Worm (Caenorhabditis elegans) whole organism, young adult: ENCODE data around the gene ajm-1.

Experiments
- F22D6.2 ChIP-seq: sonication (generic microtip); optimal IDR thresholded peaks from 2 replicates; lab custom pipeline; 2016; ENCODE audit warnings: mild to moderate bottlenecking, missing genetic modification characterization, missing compliant biosample characterization
- F37B4.10 ChIP-seq: fragments of 200-800 bp; sonication (Bioruptor generic); IDR thresholded peaks from 2 replicates; pipeline ENCODE4 v1.3.6; 2022; ENCODE audit warnings: missing genetic modification characterization, missing compliant biosample characterization
- F39B2.1 ChIP-seq: fragments of 200-800 bp; sonication (Bioruptor generic); IDR thresholded peaks from 2 replicates; pipeline ENCODE4 v1.3.6; 2022; ENCODE audit warnings: missing genetic modification reagents, missing genetic modification characterization, missing compliant biosample characterization
- F49E8.2 ChIP-seq: sonication (generic microtip); optimal IDR thresholded peaks from 3 replicates; lab custom pipeline; 2017; ENCODE audit warnings: missing genetic modification characterization, mild to moderate bottlenecking, missing compliant biosample characterization, antibody characterized with exemption, moderate library complexity; ENCODE audit not compliant: insufficient read depth
- F57A8.1 ChIP-seq: fragments of 200-800 bp; sonication (Bioruptor generic); optimal IDR thresholded peaks from 2 replicates; lab custom pipeline; 2018; ENCODE audit warnings: mild to moderate bottlenecking, missing genetic modification characterization, moderate library complexity, missing compliant biosample characterization
- Y53F4B.3 ChIP-seq: fragments of 200-800 bp; sonication (Bioruptor generic); IDR thresholded peaks from 2 replicates; pipeline ENCODE4 v1.3.6; 2022; ENCODE audit warnings: missing genetic modification reagents, missing genetic modification characterization, missing compliant biosample characterization
- dpl-1 ChIP-seq: fragments of 150-350 bp; optimal IDR thresholded peaks from 2 replicates; lab custom pipeline; 2014; ENCODE audit warnings: missing biosample characterization, missing genetic modification reagents, missing genetic modification characterization
- efl-1 ChIP-seq: fragments of 150-350 bp; optimal IDR thresholded peaks from 2 replicates; lab custom pipeline; 2014; ENCODE audit warnings: missing biosample characterization, missing genetic modification reagents, missing genetic modification characterization
- hsf-1 ChIP-seq: fragments of 200-800 bp; sonication (Bioruptor generic); IDR thresholded peaks from 2 replicates; pipeline ENCODE4 v1.3.6; 2022; ENCODE audit warnings: missing genetic modification reagents, missing genetic modification characterization, missing compliant biosample characterization
- let-526 ChIP-seq: fragments of 200-800 bp; sonication (Bioruptor generic); IDR thresholded peaks from 2 replicates; pipeline ENCODE4 v1.3.6; 2022; ENCODE audit warnings: missing genetic modification reagents, missing genetic modification characterization, missing compliant biosample characterization
- mel-28 ChIP-seq: sonication (generic microtip); optimal IDR thresholded peaks from 2 replicates; lab custom pipeline; 2016; ENCODE audit warnings: borderline replicate concordance, mild to moderate bottlenecking, missing genetic modification characterization, missing compliant biosample characterization
- rec-8 ChIP-seq, 2 experiments: sonication (generic microtip); optimal IDR thresholded peaks; 2 replicates each; lab custom pipeline; 2016; ENCODE audit warnings: mild to moderate bottlenecking in 2 of 2, missing genetic modification characterization in 2 of 2, missing genetic modification reagents in 2 of 2, missing genotype in 2 of 2, missing biosample characterization in 1 of 2, missing compliant biosample characterization in 1 of 2, moderate library complexity in 1 of 2
- ztf-26 ChIP-seq: sonication (generic microtip); optimal IDR thresholded peaks from 2 replicates; lab custom pipeline; 2017; ENCODE audit warnings: missing genetic modification characterization, missing compliant biosample characterization

DNA sequence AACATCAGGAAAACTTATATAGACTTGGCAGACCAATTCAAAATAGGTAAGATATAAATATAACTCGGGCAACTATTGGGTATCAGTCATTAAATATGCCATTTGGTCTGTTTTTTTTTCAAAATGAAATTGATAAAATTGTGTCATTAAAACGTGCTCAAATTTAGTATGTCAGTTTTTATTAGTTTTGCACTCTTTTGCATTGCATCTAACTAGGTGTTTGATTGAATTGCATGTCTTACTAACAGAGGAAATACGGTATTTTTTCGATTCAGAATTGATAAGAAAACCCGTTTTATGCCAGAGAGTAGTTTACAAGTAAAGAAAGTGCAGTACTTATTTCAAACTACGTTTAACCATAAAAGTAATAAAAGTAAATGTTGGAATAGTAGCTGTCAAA is 73.0 kb downstream of the ajm-1 start:
- TF ChIP-seq rec-8 (tag; optimal IDR thresholded peaks at IDR 0.05; lab: Kevin White, UChicago) (no peak), ztf-26 (tag; lab: Kevin White, UChicago) (no peak), F37B4.10 (GFP tag; lab: Robert Waterston, UW) (no peak), mel-28 (tag; lab: Kevin White, UChicago) (no peak), Y53F4B.3 (GFP tag; lab: Robert Waterston, UW) (no peak), F49E8.2 (no peak), hsf-1 (GFP tag; lab: Robert Waterston, UW) (no peak), efl-1 (GFP tag; lab: Kevin White, UChicago) (no peak), let-526 (GFP tag; lab: Robert Waterston, UW) (no peak), dpl-1 (GFP tag; lab: Kevin White, UChicago) (no peak), F57A8.1 (GFP tag; lab: Kevin White, UChicago) (no peak), F22D6.2 (tag; lab: Kevin White, UChicago) (no peak), F39B2.1 (GFP tag; lab: Robert Waterston, UW) (no peak)
